Fruit fly (Drosophila melanogaster): Measurements from ENCODE around the gene Svil.

DNA sequence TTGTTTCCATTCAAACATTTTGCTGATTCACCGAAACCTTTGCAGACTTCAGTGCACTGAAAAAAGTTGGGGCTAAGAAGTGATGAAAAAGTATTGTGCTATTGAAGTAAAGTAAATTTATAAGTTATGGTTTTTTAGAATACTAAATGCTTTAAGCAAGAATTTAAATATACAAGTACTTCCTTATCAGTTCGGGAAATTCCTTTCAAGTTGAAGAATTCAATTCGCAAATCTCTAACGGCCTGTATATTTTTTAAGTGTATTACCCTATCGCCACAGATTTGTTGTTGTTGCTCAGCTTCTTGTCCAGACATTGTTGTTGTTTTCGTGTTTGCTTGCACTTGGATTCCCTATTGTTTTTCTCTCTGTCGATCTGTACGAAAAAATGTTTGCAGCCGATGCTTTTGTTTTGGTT, 90.0 kb downstream of the Svil start:
- peak; percentile 45 for TF ChIP-seq CG13204 (GFP tag; optimal IDR thresholded peaks at IDR 0.05)
- TF ChIP-seq CG15710 (tag; optimal IDR thresholded peaks at IDR 0.05), result peak; percentile 79
- no peak for TF ChIP-seq EcR (GFP tag; optimal IDR thresholded peaks at IDR 0.05)
- peak; percentile 82 for TF ChIP-seq Ets98B (GFP tag; IDR thresholded peaks at IDR 0.05)
- peak; percentile 82 for TF ChIP-seq fd96Ca (GFP tag; IDR thresholded peaks at IDR 0.05)
- peak; percentile 54 for TF ChIP-seq D1 (tag; optimal IDR thresholded peaks at IDR 0.05)
- TF ChIP-seq CG8301 (tag; optimal IDR thresholded peaks at IDR 0.05), result peak; percentile 75
- TF ChIP-seq CG12605 (GFP tag; IDR thresholded peaks at IDR 0.05), result peak; percentile 65; the same call in 1 of the 2 replicates
- TF ChIP-seq gl (tag; optimal IDR thresholded peaks at IDR 0.05), result peak; percentile 43
- TF ChIP-seq Pif1A (GFP tag; optimal IDR thresholded peaks at IDR 0.05), result peak; percentile 81
- peak; percentile 87; the same call in 2 of the 3 replicates for TF ChIP-seq CG4496 (GFP tag; IDR thresholded peaks at IDR 0.05)
- TF ChIP-seq Snoo (tag; optimal IDR thresholded peaks at IDR 0.05), result peak; percentile 70
- TF ChIP-seq Pif1B (GFP tag; optimal IDR thresholded peaks at IDR 0.05), result peak; percentile 74
- TF ChIP-seq CG17806 (tag; optimal IDR thresholded peaks at IDR 0.05), result peak; percentile 82
